Fruit fly (Drosophila melanogaster): Measurements from ENCODE around the gene COX7AL2.

Gene COX7AL2

dm6 chr2L:2221649-2222150 is 24.0 kb upstream of the COX7AL2 start:
- no peak for TF ChIP-seq usp (GFP tag; optimal IDR thresholded peaks at IDR 0.05)
- no peak for TF ChIP-seq EcR (GFP tag; optimal IDR thresholded peaks at IDR 0.05)
- TF ChIP-seq Dll (optimal IDR thresholded peaks at IDR 0.05): no peak
- TF ChIP-seq psq (optimal IDR thresholded peaks at IDR 0.05): no peak
- no peak for TF ChIP-seq CG8478 (optimal IDR thresholded peaks at IDR 0.05)
- no peak for TF ChIP-seq pan (optimal IDR thresholded peaks at IDR 0.05)

dm6 chr2L:2220573-2221332 is 23.0 kb upstream of the COX7AL2 start, which contains the start of gene papi:
Gene papi, plus strand, starts transcription at chr2L:2220748.
- TF ChIP-seq usp (GFP tag; optimal IDR thresholded peaks at IDR 0.05) (no peak), EcR (GFP tag; optimal IDR thresholded peaks at IDR 0.05) (no peak), pan (optimal IDR thresholded peaks at IDR 0.05) (no peak), Dll (optimal IDR thresholded peaks at IDR 0.05) (no peak), psq (optimal IDR thresholded peaks at IDR 0.05) (no peak), CG8478 (optimal IDR thresholded peaks at IDR 0.05) (no peak)

- TF ChIP-seq psq (optimal IDR thresholded peaks at IDR 0.05) (no peak), Dll (optimal IDR thresholded peaks at IDR 0.05) (no peak), EcR (GFP tag; optimal IDR thresholded peaks at IDR 0.05) (no peak), pan (optimal IDR thresholded peaks at IDR 0.05) (no peak), CG8478 (optimal IDR thresholded peaks at IDR 0.05) (no peak), usp (GFP tag; optimal IDR thresholded peaks at IDR 0.05) (no peak)
Measured at dm6 chr2L:2217067-2217684, 19.5 kb upstream of the COX7AL2 start, which contains the start of the genes CG15386, CG42371 and mio. Gene CG15386, minus strand, starts transcription at chr2L:2217246. Gene CG42371, minus strand, starts transcription at chr2L:2217246. Gene mio, plus strand, starts transcription at chr2L:2217290.

- TF ChIP-seq Dll (optimal IDR thresholded peaks at IDR 0.05) (no peak), EcR (GFP tag; optimal IDR thresholded peaks at IDR 0.05) (no peak), CG8478 (optimal IDR thresholded peaks at IDR 0.05) (no peak), psq (optimal IDR thresholded peaks at IDR 0.05) (no peak)
Measured at dm6 chr2L:2216065-2216464, 18.4 kb upstream of the COX7AL2 start, which contains the start of gene daed. Gene daed, minus strand, starts transcription at chr2L:2216311.

- no peak for TF ChIP-seq psq (optimal IDR thresholded peaks at IDR 0.05)
- TF ChIP-seq CG8478 (optimal IDR thresholded peaks at IDR 0.05): no peak
- TF ChIP-seq Dll (optimal IDR thresholded peaks at IDR 0.05): no peak
- no peak for TF ChIP-seq EcR (GFP tag; optimal IDR thresholded peaks at IDR 0.05)
- no peak for TF ChIP-seq pan (optimal IDR thresholded peaks at IDR 0.05)
- TF ChIP-seq usp (GFP tag; optimal IDR thresholded peaks at IDR 0.05): no peak
Measured at dm6 chr2L:2214004-2214403, 16.3 kb upstream of the COX7AL2 start, which contains the start of the genes Uch and CG34174. Gene Uch, minus strand, starts transcription at chr2L:2214211. Gene CG34174, plus strand, starts transcription at chr2L:2214266.

dm6 chr2L:2212478-2212877 is 14.8 kb upstream of the COX7AL2 start, which contains the start of gene CG15385:
Gene CG15385, minus strand, starts transcription at chr2L:2212571.
- TF ChIP-seq CG8478 (optimal IDR thresholded peaks at IDR 0.05): no peak
- no peak for TF ChIP-seq psq (optimal IDR thresholded peaks at IDR 0.05)
- no peak for TF ChIP-seq Dll (optimal IDR thresholded peaks at IDR 0.05)
- no peak for TF ChIP-seq usp (GFP tag; optimal IDR thresholded peaks at IDR 0.05)
- no peak for TF ChIP-seq EcR (GFP tag; optimal IDR thresholded peaks at IDR 0.05)
- TF ChIP-seq pan (optimal IDR thresholded peaks at IDR 0.05): no peak

dm6 chr2L:2209002-2209401 is 11.3 kb upstream of the COX7AL2 start, which contains the start of gene CG33124:
Gene CG33124, minus strand, starts transcription at chr2L:2209102.
- TF ChIP-seq EcR (GFP tag; optimal IDR thresholded peaks at IDR 0.05) (no peak), usp (GFP tag; optimal IDR thresholded peaks at IDR 0.05) (no peak), CG8478 (optimal IDR thresholded peaks at IDR 0.05) (no peak), pan (optimal IDR thresholded peaks at IDR 0.05) (no peak), psq (optimal IDR thresholded peaks at IDR 0.05) (no peak), Dll (optimal IDR thresholded peaks at IDR 0.05) (no peak)

- TF ChIP-seq pan (optimal IDR thresholded peaks at IDR 0.05): no peak
- no peak for TF ChIP-seq Dll (optimal IDR thresholded peaks at IDR 0.05)
Measured at dm6 chr2L:2206066-2206465, 8.4 kb upstream of the COX7AL2 start, which contains the start of gene CG31668. Gene CG31668, minus strand, starts transcription at chr2L:2206166.

dm6 chr2L:2202853-2203717 is 5.4 kb upstream of the COX7AL2 start:
- TF ChIP-seq Dll (optimal IDR thresholded peaks at IDR 0.05) (no peak), EcR (GFP tag; optimal IDR thresholded peaks at IDR 0.05) (peak; percentile 98 to 99)

dm6 chr2L:2202018-2202852 is 4.5 kb upstream of the COX7AL2 start:
- TF ChIP-seq pan (optimal IDR thresholded peaks at IDR 0.05) (no peak), Dll (optimal IDR thresholded peaks at IDR 0.05) (peak; percentile 29), usp (GFP tag; optimal IDR thresholded peaks at IDR 0.05) (no peak), psq (optimal IDR thresholded peaks at IDR 0.05) (no peak), EcR (GFP tag; optimal IDR thresholded peaks at IDR 0.05) (peak; percentile 98), CG8478 (optimal IDR thresholded peaks at IDR 0.05) (no peak)
